In genomic region chrV:16774428-16774827, ce11 we compare ENCODE assay signal across 5 worm cellular contexts.
TF ChIP-seq lines count a peak whose summit lies in the region.

No protein-coding gene starts in this region.

TF ChIP-seq in whole organism, L1 larva, 84 proteins besides CTCF, POLR2A, EP300 and RAD21:
- TF ChIP-seq lin-14 (GFP tag; optimal IDR thresholded peaks at IDR 0.05; lab: Kevin White, UChicago), result peak; percentile 52
- TF ChIP-seq nhr-90 (tag; optimal IDR thresholded peaks at IDR 0.05; lab: Kevin White, UChicago; ENCODE audit: poor library complexity), result no peak
- no peak for TF ChIP-seq nhr-237 (tag; optimal IDR thresholded peaks at IDR 0.05; lab: Kevin White, UChicago)
- no peak for TF ChIP-seq alr-1 (tag; optimal IDR thresholded peaks at IDR 0.05; lab: Kevin White, UChicago; ENCODE audit: borderline replicate concordance)
- TF ChIP-seq blmp-1 (tag; optimal IDR thresholded peaks at IDR 0.05; lab: Kevin White, UChicago), result peak; percentile 91
- TF ChIP-seq fkh-8 (tag; optimal IDR thresholded peaks at IDR 0.05; lab: Kevin White, UChicago), result no peak
- peak; percentile 45 for TF ChIP-seq mep-1 (tag; optimal IDR thresholded peaks at IDR 0.05; lab: Kevin White, UChicago)
- TF ChIP-seq nhr-85 (tag; lab: Kevin White, UChicago), result peak; percentile 53
- TF ChIP-seq swsn-7 (tag; optimal IDR thresholded peaks at IDR 0.05; lab: Kevin White, UChicago), result no peak
- no peak for TF ChIP-seq lin-13 (GFP tag; optimal IDR thresholded peaks at IDR 0.05; lab: Kevin White, UChicago)
- peak in 1 of 6 experiments; percentile 37 for TF ChIP-seq elt-3 (tag; optimal IDR thresholded peaks at IDR 0.05; lab: Kevin White, UChicago)
- TF ChIP-seq ceh-8 (GFP tag; optimal IDR thresholded peaks at IDR 0.05; lab: Kevin White, UChicago), result no peak
- no peak for TF ChIP-seq C16A3.4 (tag; optimal IDR thresholded peaks at IDR 0.05; lab: Kevin White, UChicago)
- no peak for TF ChIP-seq sptf-1 (tag; optimal IDR thresholded peaks at IDR 0.05; lab: Kevin White, UChicago)
- no peak for TF ChIP-seq rnt-1 (tag; optimal IDR thresholded peaks at IDR 0.05; lab: Kevin White, UChicago)

TF ChIP-seq in whole organism, L2 larva, 48 proteins besides CTCF, POLR2A, EP300 and RAD21:
- TF ChIP-seq peb-1 (tag; optimal IDR thresholded peaks at IDR 0.05; lab: Kevin White, UChicago), result no peak
- no peak for TF ChIP-seq nhr-23 (tag; optimal IDR thresholded peaks at IDR 0.05; lab: Kevin White, UChicago)
- TF ChIP-seq R02D3.7 (tag; optimal IDR thresholded peaks at IDR 0.05; lab: Kevin White, UChicago), result no peak
- peak; percentile 19 for TF ChIP-seq nhr-129 (tag; optimal IDR thresholded peaks at IDR 0.05; lab: Kevin White, UChicago)
- peak; percentile 9 for TF ChIP-seq sma-9 (GFP tag; optimal IDR thresholded peaks at IDR 0.05; lab: Kevin White, UChicago)
- TF ChIP-seq sma-9 (tag; optimal IDR thresholded peaks at IDR 0.05; lab: Kevin White, UChicago), result no peak
- no peak for TF ChIP-seq lin-13 (GFP tag; optimal IDR thresholded peaks at IDR 0.05; lab: Kevin White, UChicago)

TF ChIP-seq in whole organism, L3 larva, 47 proteins besides CTCF, POLR2A, EP300 and RAD21:
- TF ChIP-seq nhr-25 (tag; optimal IDR thresholded peaks at IDR 0.05; lab: Kevin White, UChicago) (peak; percentile 34), ceh-28 (tag; optimal IDR thresholded peaks at IDR 0.05; lab: Kevin White, UChicago) (no peak), ZK546.5 (tag; optimal IDR thresholded peaks at IDR 0.05; lab: Kevin White, UChicago) (no peak), nhr-28 (tag; optimal IDR thresholded peaks at IDR 0.05; lab: Kevin White, UChicago) (no peak), R02D3.7 (tag; optimal IDR thresholded peaks at IDR 0.05; lab: Kevin White, UChicago) (no peak), nhr-76 (tag; optimal IDR thresholded peaks at IDR 0.05; lab: Kevin White, UChicago) (no peak)

TF ChIP-seq in whole organism, mixed stage, embryonic, 35 proteins besides CTCF, POLR2A, EP300 and RAD21:
- TF ChIP-seq drap-1 (GFP tag; optimal IDR thresholded peaks at IDR 0.05; lab: Kevin White, UChicago) (peak; percentile 39), nhr-76 (tag; optimal IDR thresholded peaks at IDR 0.05; lab: Kevin White, UChicago) (no peak), sptf-1 (tag; optimal IDR thresholded peaks at IDR 0.05; lab: Kevin White, UChicago) (no peak), lin-32 (GFP tag; optimal IDR thresholded peaks at IDR 0.05; lab: Kevin White, UChicago) (no peak), unc-120 (tag; optimal IDR thresholded peaks at IDR 0.05; lab: Kevin White, UChicago; ENCODE audit: poor library complexity, severe bottlenecking) (no peak), unc-62 (GFP tag; optimal IDR thresholded peaks at IDR 0.05; lab: Kevin White, UChicago) (no peak)

TF ChIP-seq in whole organism, young adult, 124 proteins besides CTCF, POLR2A, EP300 and RAD21:
- TF ChIP-seq hmg-20 (GFP tag; IDR thresholded peaks at IDR 0.05; lab: Robert Waterston, UW) (no peak), zfh-2 (GFP tag; conservative IDR thresholded peaks at IDR 0.05; lab: Robert Waterston, UW) (0 out of 2 replicates have a peak, but pooled peaks have one; percentile 14), madf-6 (GFP tag; IDR thresholded peaks at IDR 0.05; lab: Robert Waterston, UW) (no peak), F52B5.7 (tag; optimal IDR thresholded peaks at IDR 0.05; lab: Kevin White, UChicago) (no peak), nfyb-1 (GFP tag; IDR thresholded peaks at IDR 0.05; lab: Robert Waterston, UW) (0 out of 2 replicates have a peak, but pooled peaks have one; percentile 28)
